Worm (Caenorhabditis elegans): ENCODE data around the gene gphr-1.

The gphr-1 gene

ce11 chrIII:12250114-12250792 lies 31.4 kb downstream of the gphr-1 start, which contains the start of the genes tim-1 and Y75B8A.23 (continued):
- TF ChIP-seq pros-1 (tag; optimal IDR thresholded peaks at IDR 0.05) (peak; percentile 25), nhr-232 (tag; optimal IDR thresholded peaks at IDR 0.05) (peak; percentile 28), nfya-1 (tag; optimal IDR thresholded peaks at IDR 0.05) (peak; percentile 84), gmeb-2 (tag; optimal IDR thresholded peaks at IDR 0.05) (no peak), eyg-1 (tag; optimal IDR thresholded peaks at IDR 0.05) (no peak), unc-42 (tag; optimal IDR thresholded peaks at IDR 0.05) (peak; percentile 79), zip-5 (tag; optimal IDR thresholded peaks at IDR 0.05) (no peak), ceh-30 (tag; optimal IDR thresholded peaks at IDR 0.05) (no peak), ceh-6 (GFP tag; optimal IDR thresholded peaks at IDR 0.05) (no peak), ztf-16 (tag; optimal IDR thresholded peaks at IDR 0.05) (no peak), hlh-30 (tag; optimal IDR thresholded peaks at IDR 0.05; ENCODE audit: insufficient read depth) (peak; percentile 19), F13H6.1 (tag; optimal IDR thresholded peaks at IDR 0.05) (no peak), hlh-6 (tag; optimal IDR thresholded peaks at IDR 0.05) (no peak), lin-11 (tag; optimal IDR thresholded peaks at IDR 0.05) (no peak), fkh-6 (tag; optimal IDR thresholded peaks at IDR 0.05) (peak; percentile 2), ama-1 (optimal IDR thresholded peaks at IDR 0.05) (peak; percentile 99), unc-55 (GFP tag; optimal IDR thresholded peaks at IDR 0.05) (no peak), pax-1 (tag; optimal IDR thresholded peaks at IDR 0.05) (peak; percentile 75), C38D4.7 (GFP tag; optimal IDR thresholded peaks at IDR 0.05) (no peak), pqm-1 (tag; optimal IDR thresholded peaks at IDR 0.05) (peak; percentile 6), ceh-22 (tag; optimal IDR thresholded peaks at IDR 0.05) (no peak), npax-4 (tag; optimal IDR thresholded peaks at IDR 0.05) (no peak), dmd-4 (tag; optimal IDR thresholded peaks at IDR 0.05; ENCODE audit: borderline replicate concordance) (no peak), pag-3 (tag; optimal IDR thresholded peaks at IDR 0.05; ENCODE audit: borderline replicate concordance) (no peak), ttx-3 (tag; optimal IDR thresholded peaks at IDR 0.05) (no peak), pha-4 (tag; optimal IDR thresholded peaks at IDR 0.05) (no peak), tbx-7 (tag; optimal IDR thresholded peaks at IDR 0.05) (no peak), lim-6 (tag; optimal IDR thresholded peaks at IDR 0.05) (no peak), odd-2 (tag; optimal IDR thresholded peaks at IDR 0.05) (no peak), hlh-8 (tag; optimal IDR thresholded peaks at IDR 0.05) (no peak), madf-2 (tag; optimal IDR thresholded peaks at IDR 0.05) (no peak), hlh-15 (tag; optimal IDR thresholded peaks at IDR 0.05) (no peak), ahr-1 (tag; optimal IDR thresholded peaks at IDR 0.05) (no peak), K02D7.2 (tag; optimal IDR thresholded peaks at IDR 0.05) (no peak), ets-4 (tag; optimal IDR thresholded peaks at IDR 0.05) (no peak), Y22D7AL.16 (tag; optimal IDR thresholded peaks at IDR 0.05) (no peak), sox-2 (GFP tag; IDR thresholded peaks at IDR 0.05) (no peak), ceh-18 (tag; optimal IDR thresholded peaks at IDR 0.05) (peak; percentile 61), nhr-11 (tag; optimal IDR thresholded peaks at IDR 0.05) (no peak), sdc-2 (tag; optimal IDR thresholded peaks at IDR 0.05) (no peak), T23F11.4 (GFP tag; optimal IDR thresholded peaks at IDR 0.05) (no peak)

ce11 chrIII:12251178-12251577 lies 32.3 kb downstream of the gphr-1 start:
- TF ChIP-seq mec-3 (tag; optimal IDR thresholded peaks at IDR 0.05; ENCODE audit: borderline replicate concordance), result no peak

ce11 chrIII:12253342-12253741 lies 34.5 kb downstream of the gphr-1 start:
- no peak for TF ChIP-seq elt-4 (tag; optimal IDR thresholded peaks at IDR 0.05)
- no peak for TF ChIP-seq mec-3 (tag; optimal IDR thresholded peaks at IDR 0.05; ENCODE audit: borderline replicate concordance)
- no peak for TF ChIP-seq pag-3 (tag; optimal IDR thresholded peaks at IDR 0.05; ENCODE audit: borderline replicate concordance)

All from whole organism, late embryonic.